Worm (Caenorhabditis elegans) whole organism, late embryonic: Measurements from ENCODE around the gene ZK829.1.

Experiments
- ceh-18 ChIP-seq: sonication (generic microtip); optimal IDR thresholded peaks from 2 replicates; lab custom pipeline; 2016; ENCODE audit warnings: missing genetic modification characterization, missing compliant biosample characterization
- nhr-232 ChIP-seq: sonication (generic microtip); optimal IDR thresholded peaks from 2 replicates; lab custom pipeline; 2016; ENCODE audit warnings: missing genetic modification characterization, missing compliant biosample characterization
- pag-3 ChIP-seq: sonication (generic microtip); optimal IDR thresholded peaks from 2 replicates; lab custom pipeline; 2016; ENCODE audit warnings: missing compliant biosample characterization, missing genetic modification characterization, borderline replicate concordance
- pat-9 ChIP-seq: fragments of 200-800 bp; sonication (Bioruptor generic); optimal IDR thresholded peaks from 2 replicates; lab custom pipeline; 2018; ENCODE audit warnings: mild to moderate bottlenecking, missing genetic modification characterization, moderate library complexity, missing compliant biosample characterization

The ZK829.1 gene

DNA sequence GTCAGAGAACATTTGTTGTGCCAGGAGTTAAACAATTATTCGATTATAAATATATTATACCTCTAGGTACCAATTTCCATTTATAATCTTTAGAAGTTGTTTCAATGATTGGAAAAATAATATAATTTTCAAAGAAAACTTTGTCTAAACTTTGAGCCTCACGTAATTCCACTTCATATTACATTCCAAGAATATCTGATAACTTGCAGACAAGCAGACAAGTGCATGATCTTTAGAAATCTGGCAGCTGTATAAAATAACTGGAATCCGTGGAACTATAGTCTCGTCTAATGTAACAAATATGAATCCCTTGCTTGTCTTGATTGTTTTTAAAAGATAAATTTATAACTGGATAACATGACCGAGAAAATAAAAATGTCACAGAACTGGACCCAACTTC lies 49.7 kb downstream of the ZK829.1 start:
- TF ChIP-seq nhr-232 (tag; lab: Kevin White, UChicago): no peak
- TF ChIP-seq pat-9 (tag; lab: Kevin White, UChicago): no peak
- TF ChIP-seq pag-3 (tag; lab: Kevin White, UChicago): no peak
- TF ChIP-seq ceh-18 (tag; lab: Kevin White, UChicago): no peak
